Worm (Caenorhabditis elegans) whole organism, L1 larva: ENCODE results near the gene phdh-1.

ENCODE experiments used
- C16A3.4 ChIP-seq: fragments of 150-350 bp; optimal IDR thresholded peaks from 2 replicates; lab custom pipeline; 2014; ENCODE audit warnings: missing biosample characterization, missing genetic modification characterization
- C34B4.2 ChIP-seq: sonication (generic microtip); optimal IDR thresholded peaks from 2 replicates; lab custom pipeline; 2017; ENCODE audit warnings: mild to moderate bottlenecking, missing genetic modification characterization, missing compliant biosample characterization
- alr-1 ChIP-seq: fragments of 200-800 bp; sonication (Bioruptor generic); optimal IDR thresholded peaks from 2 replicates; lab custom pipeline; 2018; ENCODE audit warnings: borderline replicate concordance, mild to moderate bottlenecking, missing genetic modification characterization, missing compliant biosample characterization
- aly-2 ChIP-seq: fragments of 150-350 bp; optimal IDR thresholded peaks from 2 replicates; lab custom pipeline; 2014; ENCODE audit warnings: missing biosample characterization, missing genetic modification characterization
- ama-1 ChIP-seq: fragments of 150-350 bp; optimal IDR thresholded peaks from 2 replicates; lab custom pipeline; 2014
- blmp-1 ChIP-seq: fragments of 150-350 bp; optimal IDR thresholded peaks from 2 replicates; lab custom pipeline; 2014; ENCODE audit warnings: missing biosample characterization, missing genetic modification characterization
- ceh-88 ChIP-seq: fragments of 200-800 bp; sonication (Bioruptor generic); IDR thresholded peaks from 2 replicates; pipeline ENCODE4 v1.3.6; 2022; ENCODE audit warnings: missing genetic modification characterization, missing compliant biosample characterization
- ceh-90 ChIP-seq: sonication (generic microtip); optimal IDR thresholded peaks from 2 replicates; lab custom pipeline; 2016; ENCODE audit warnings: missing genetic modification characterization, missing compliant biosample characterization
- ces-1 ChIP-seq: fragments of 150-350 bp; optimal IDR thresholded peaks from 2 replicates; lab custom pipeline; 2014; ENCODE audit warnings: missing biosample characterization, missing genetic modification reagents, missing genetic modification characterization
- egl-13 ChIP-seq: sonication (generic microtip); optimal IDR thresholded peaks from 2 replicates; lab custom pipeline; 2016; ENCODE audit warnings: missing genotype, missing genetic modification reagents, missing genetic modification characterization, missing compliant biosample characterization
- elt-2 ChIP-seq: sonication (generic microtip); optimal IDR thresholded peaks from 2 replicates; lab custom pipeline; 2016; ENCODE audit warnings: missing genetic modification characterization, mild to moderate bottlenecking, inconsistent platforms, missing compliant biosample characterization, missing genetic modification reagents
- elt-3 ChIP-seq, 6 experiments: fragments of 150-350 bp in 1 of 6; sonication (generic microtip); optimal IDR thresholded peaks; 2 replicates each; lab custom pipeline; 2017 to 2018; ENCODE audit warnings: missing biosample characterization in 6 of 6, missing genetic modification characterization in 6 of 6, inconsistent platforms in 1 of 6
- ets-5 ChIP-seq: fragments of 200-800 bp; sonication (Bioruptor generic); IDR thresholded peaks from 2 replicates; pipeline ENCODE4 v1.3.6; 2022; ENCODE audit warnings: missing genetic modification characterization, missing compliant biosample characterization
- fkh-10 ChIP-seq: sonication (generic microtip); optimal IDR thresholded peaks from 2 replicates; lab custom pipeline; 2017; ENCODE audit warnings: missing biosample characterization, missing genetic modification reagents, missing genetic modification characterization
- fkh-8 ChIP-seq: sonication (generic microtip); optimal IDR thresholded peaks from 2 replicates; lab custom pipeline; 2016; ENCODE audit warnings: mild to moderate bottlenecking, missing genetic modification characterization, missing compliant biosample characterization
- fos-1 ChIP-seq: fragments of 150-350 bp; optimal IDR thresholded peaks from 2 replicates; lab custom pipeline; 2014; ENCODE audit warnings: missing biosample characterization, missing genetic modification characterization
- grh-1 ChIP-seq: fragments of 200-800 bp; sonication (Bioruptor generic); IDR thresholded peaks from 2 replicates; pipeline ENCODE4 v1.3.6; 2022; ENCODE audit warnings: missing genetic modification reagents, missing genetic modification characterization, missing compliant biosample characterization
- hpl-2 ChIP-seq: fragments of 150-350 bp; optimal IDR thresholded peaks from 2 replicates; lab custom pipeline; 2014; ENCODE audit warnings: missing biosample characterization, missing genetic modification reagents, missing genetic modification characterization
- jun-1 ChIP-seq: fragments of 150-350 bp; optimal IDR thresholded peaks from 2 replicates; lab custom pipeline; 2014; ENCODE audit warnings: missing biosample characterization, missing genetic modification reagents, missing genetic modification characterization
- lin-14 ChIP-seq: fragments of 200-800 bp; sonication (Bioruptor generic); optimal IDR thresholded peaks from 2 replicates; lab custom pipeline; 2018; ENCODE audit warnings: mild to moderate bottlenecking, missing genetic modification characterization, moderate library complexity, missing compliant biosample characterization
- lin-35 ChIP-seq, 2 experiments: fragments of 150-350 bp; optimal IDR thresholded peaks; 2 replicates each; lab custom pipeline; 2014; ENCODE audit warnings: missing biosample characterization in 2 of 2, missing genetic modification characterization in 2 of 2, missing genetic modification reagents in 2 of 2
- lsy-2 ChIP-seq, 2 experiments: fragments of 150-350 bp; optimal IDR thresholded peaks; 2 replicates each; lab custom pipeline; 2014; ENCODE audit warnings: missing biosample characterization in 2 of 2, missing genetic modification characterization in 2 of 2
- mab-9 ChIP-seq: fragments of 200-800 bp; sonication (Bioruptor generic); IDR thresholded peaks from 2 replicates; pipeline ENCODE4 v1.3.6; 2022; ENCODE audit warnings: missing genetic modification reagents, missing genetic modification characterization, missing compliant biosample characterization
- mdl-1 ChIP-seq, 2 experiments: fragments of 150-350 bp; optimal IDR thresholded peaks; 2 replicates each; lab custom pipeline; 2014 to 2017; ENCODE audit warnings: missing biosample characterization in 2 of 2, missing genetic modification characterization in 2 of 2, inconsistent platforms in 1 of 2
- mep-1 ChIP-seq: fragments of 150-350 bp; optimal IDR thresholded peaks from 2 replicates; lab custom pipeline; 2014; ENCODE audit warnings: missing biosample characterization, missing genetic modification characterization
- nhr-12 ChIP-seq: sonication (generic microtip); optimal IDR thresholded peaks from 2 replicates; lab custom pipeline; 2017; ENCODE audit warnings: missing biosample characterization, missing genetic modification characterization
- nhr-19 ChIP-seq: fragments of 200-800 bp; sonication (Bioruptor generic); conservative IDR thresholded peaks from 2 replicates; pipeline ENCODE4 v1.3.6; 2022; ENCODE audit warnings: missing genetic modification characterization, missing compliant biosample characterization
- nhr-20 ChIP-seq: sonication (generic microtip); optimal IDR thresholded peaks from 2 replicates; lab custom pipeline; 2016; ENCODE audit warnings: mild to moderate bottlenecking, missing genetic modification characterization, missing compliant biosample characterization
- nhr-71 ChIP-seq: sonication (generic microtip); optimal IDR thresholded peaks from 2 replicates; lab custom pipeline; 2016; ENCODE audit warnings: mild to moderate bottlenecking, missing genetic modification characterization, moderate library complexity, missing compliant biosample characterization
- nhr-77 ChIP-seq: fragments of 150-350 bp; optimal IDR thresholded peaks from 2 replicates; lab custom pipeline; 2014; ENCODE audit warnings: missing biosample characterization, missing genetic modification characterization
- nhr-85 ChIP-seq: sonication (generic microtip); peaks from one replicate; lab custom pipeline; 2016; ENCODE audit warnings: missing genetic modification characterization, inconsistent platforms, missing compliant biosample characterization
- nhr-90 ChIP-seq: sonication (generic microtip); optimal IDR thresholded peaks from 2 replicates; lab custom pipeline; 2016; ENCODE audit warnings: mild to moderate bottlenecking, missing genetic modification characterization, missing compliant biosample characterization; ENCODE audit not compliant: poor library complexity
- pag-3 ChIP-seq: sonication (generic microtip); optimal IDR thresholded peaks from 2 replicates; lab custom pipeline; 2017; ENCODE audit warnings: missing genetic modification characterization, mild to moderate bottlenecking, missing compliant biosample characterization, antibody characterized with exemption, borderline replicate concordance; ENCODE audit not compliant: insufficient read depth
- pqm-1 ChIP-seq: sonication (generic microtip); optimal IDR thresholded peaks from 3 replicates; lab custom pipeline; 2017; ENCODE audit warnings: missing biosample characterization, missing genetic modification characterization
- rnt-1 ChIP-seq: sonication (generic microtip); optimal IDR thresholded peaks from 2 replicates; lab custom pipeline; 2016; ENCODE audit warnings: mild to moderate bottlenecking, missing genetic modification characterization, moderate library complexity, missing compliant biosample characterization
- snu-23 ChIP-seq: sonication (generic microtip); optimal IDR thresholded peaks from 2 replicates; lab custom pipeline; 2016; ENCODE audit warnings: missing genetic modification characterization, missing compliant biosample characterization
- sox-4 ChIP-seq: sonication (generic microtip); optimal IDR thresholded peaks from 2 replicates; lab custom pipeline; 2016; ENCODE audit warnings: missing genetic modification characterization, missing compliant biosample characterization
- sptf-1 ChIP-seq: fragments of 150-350 bp; optimal IDR thresholded peaks from 2 replicates; lab custom pipeline; 2014; ENCODE audit warnings: missing biosample characterization, missing genetic modification characterization
- tbx-2 ChIP-seq: sonication (generic microtip); optimal IDR thresholded peaks from 2 replicates; lab custom pipeline; 2016; ENCODE audit warnings: missing genetic modification characterization, missing compliant biosample characterization
- tlp-1 ChIP-seq: fragments of 150-350 bp; optimal IDR thresholded peaks from 2 replicates; lab custom pipeline; 2014; ENCODE audit warnings: missing biosample characterization, missing genetic modification characterization
- unc-130 ChIP-seq: fragments of 150-350 bp; optimal IDR thresholded peaks from 2 replicates; lab custom pipeline; 2017; ENCODE audit warnings: missing biosample characterization, missing genetic modification characterization, inconsistent platforms
- unc-30 ChIP-seq: sonication (generic microtip); optimal IDR thresholded peaks from 2 replicates; lab custom pipeline; 2017; ENCODE audit warnings: missing biosample characterization, missing genetic modification characterization
- unc-98 ChIP-seq: fragments of 200-800 bp; sonication (Bioruptor generic); IDR thresholded peaks from 2 replicates; pipeline ENCODE4 v1.3.6; 2022; ENCODE audit warnings: missing genetic modification characterization, missing compliant biosample characterization
- vab-15 ChIP-seq: sonication (generic microtip); optimal IDR thresholded peaks from 2 replicates; lab custom pipeline; 2017; ENCODE audit warnings: missing genotype, mild to moderate bottlenecking, missing genetic modification characterization, missing compliant biosample characterization
- zag-1 ChIP-seq: fragments of 150-350 bp; optimal IDR thresholded peaks from 2 replicates; lab custom pipeline; 2014; ENCODE audit warnings: missing biosample characterization, missing genetic modification characterization
- zip-4 ChIP-seq: fragments of 200-800 bp; sonication (Bioruptor generic); optimal IDR thresholded peaks from 2 replicates; lab custom pipeline; 2018; ENCODE audit warnings: mild to moderate bottlenecking, missing genetic modification characterization, moderate library complexity, missing compliant biosample characterization

The phdh-1 gene

DNA sequence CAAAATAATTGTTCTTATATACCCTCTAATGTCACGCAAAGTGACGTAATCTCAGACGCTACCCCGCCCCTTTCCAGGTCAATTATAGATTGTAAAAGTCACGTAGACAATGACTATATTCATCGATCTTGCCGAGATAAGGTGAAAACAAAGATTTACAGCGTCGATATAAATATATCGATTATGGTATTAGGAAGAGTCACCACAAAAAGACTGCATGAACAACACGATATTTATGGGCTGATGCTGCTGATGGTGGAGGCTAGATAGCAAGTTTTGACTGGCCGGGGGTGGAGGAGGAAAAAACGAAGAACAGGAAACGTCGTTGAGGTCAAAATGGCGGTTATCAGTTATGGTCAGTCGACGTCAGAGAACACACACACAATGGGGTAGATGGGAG lies 296 bp upstream of the phdh-1 start:
- TF ChIP-seq ets-5 (GFP tag; lab: Robert Waterston, UW) (no peak), mdl-1 (tag; optimal IDR thresholded peaks at IDR 0.05; lab: Kevin White, UChicago) (peak in 1 of 2 experiments; percentile 20), elt-2 (tag; lab: Kevin White, UChicago) (peak; percentile 48), fkh-10 (GFP tag; lab: Kevin White, UChicago) (no peak), tlp-1 (no peak), nhr-85 (tag; lab: Kevin White, UChicago) (peak; percentile 81), nhr-20 (tag; lab: Kevin White, UChicago) (peak; percentile 69), nhr-71 (tag; lab: Kevin White, UChicago) (peak; percentile 52), nhr-19 (peak; percentile 59), ces-1 (GFP tag; lab: Kevin White, UChicago) (no peak), hpl-2 (no peak), unc-130 (tag; lab: Kevin White, UChicago) (no peak), fos-1 (tag; lab: Kevin White, UChicago) (no peak), aly-2 (no peak), zip-4 (no peak), jun-1 (tag; lab: Kevin White, UChicago) (no peak), zag-1 (tag; lab: Kevin White, UChicago) (no peak), C34B4.2 (tag; lab: Kevin White, UChicago) (no peak), unc-98 (no peak), lsy-2 (tag; optimal IDR thresholded peaks at IDR 0.05; lab: Kevin White, UChicago) (no peak), snu-23 (GFP tag; lab: Kevin White, UChicago) (peak; percentile 33), mab-9 (GFP tag; lab: Robert Waterston, UW) (no peak), grh-1 (GFP tag; lab: Robert Waterston, UW) (no peak), ceh-88 (no peak), sptf-1 (tag; lab: Kevin White, UChicago) (no peak), nhr-77 (tag; lab: Kevin White, UChicago) (peak; percentile 10), egl-13 (tag; lab: Kevin White, UChicago) (no peak), unc-30 (no peak), tbx-2 (no peak), pag-3 (tag; lab: Kevin White, UChicago) (no peak), fkh-8 (tag; lab: Kevin White, UChicago) (no peak), lin-14 (GFP tag; lab: Kevin White, UChicago) (peak; percentile 48), blmp-1 (tag; lab: Kevin White, UChicago) (peak; percentile 72), nhr-12 (no peak), nhr-90 (tag; lab: Kevin White, UChicago) (peak; percentile 56), lin-35 (GFP tag; optimal IDR thresholded peaks at IDR 0.05; lab: Kevin White, UChicago) (peak in 1 of 2 experiments; percentile 62), rnt-1 (no peak), ama-1 (no peak), alr-1 (tag; lab: Kevin White, UChicago) (no peak), elt-3 (tag; optimal IDR thresholded peaks at IDR 0.05; lab: Kevin White, UChicago) (peak in 2 of 6 experiments; percentile 19 to 32), ceh-90 (tag; lab: Kevin White, UChicago) (no peak), C16A3.4 (peak; percentile 30)
- TF ChIP-seq, all 84 proteins: peak for 14

ce11 chrII:13637464-13637863 lies 816 bp downstream of the phdh-1 start:
- TF ChIP-seq ama-1 (no peak), nhr-71 (tag; lab: Kevin White, UChicago) (no peak), pqm-1 (no peak), tlp-1 (no peak), lin-35 (GFP tag; optimal IDR thresholded peaks at IDR 0.05; lab: Kevin White, UChicago) (no peak), mep-1 (no peak), nhr-19 (no peak), vab-15 (no peak), sox-4 (no peak)
